Worm (Caenorhabditis elegans) whole organism, young adult: ENCODE measurements around the gene rbm-26.
A peak's percentile ranks its signal among the peaks of the same experiment; 100 is the strongest.

Source experiments
- C17E4.6 ChIP-seq: fragments of 200-800 bp; sonication (Bioruptor generic); IDR thresholded peaks from 2 replicates; pipeline ENCODE4 v1.3.6; 2022; ENCODE audit warnings: missing genetic modification reagents, missing genetic modification characterization, missing compliant biosample characterization
- F22D6.2 ChIP-seq: sonication (generic microtip); optimal IDR thresholded peaks from 2 replicates; lab custom pipeline; 2016; ENCODE audit warnings: mild to moderate bottlenecking, missing genetic modification characterization, missing compliant biosample characterization
- F23B12.7 ChIP-seq: sonication (generic microtip); optimal IDR thresholded peaks from 2 replicates; lab custom pipeline; 2017; ENCODE audit warnings: missing genetic modification characterization, mild to moderate bottlenecking, missing compliant biosample characterization, antibody characterized with exemption, moderate library complexity; ENCODE audit not compliant: insufficient read depth
- F37B4.10 ChIP-seq: fragments of 200-800 bp; sonication (Bioruptor generic); IDR thresholded peaks from 2 replicates; pipeline ENCODE4 v1.3.6; 2022; ENCODE audit warnings: missing genetic modification characterization, missing compliant biosample characterization
- F39B2.1 ChIP-seq: fragments of 200-800 bp; sonication (Bioruptor generic); IDR thresholded peaks from 2 replicates; pipeline ENCODE4 v1.3.6; 2022; ENCODE audit warnings: missing genetic modification reagents, missing genetic modification characterization, missing compliant biosample characterization
- F52B5.7 ChIP-seq: sonication (generic microtip); optimal IDR thresholded peaks from 2 replicates; lab custom pipeline; 2016; ENCODE audit warnings: mild to moderate bottlenecking, missing genetic modification characterization, missing compliant biosample characterization
- F55B11.4 ChIP-seq: sonication (generic microtip); optimal IDR thresholded peaks from 2 replicates; lab custom pipeline; 2016; ENCODE audit warnings: missing compliant biosample characterization, missing genetic modification characterization, borderline replicate concordance; ENCODE audit not compliant: insufficient read depth
- F57A8.1 ChIP-seq: fragments of 200-800 bp; sonication (Bioruptor generic); optimal IDR thresholded peaks from 2 replicates; lab custom pipeline; 2018; ENCODE audit warnings: mild to moderate bottlenecking, missing genetic modification characterization, moderate library complexity, missing compliant biosample characterization
- F57C9.4 ChIP-seq: sonication (generic microtip); optimal IDR thresholded peaks from 2 replicates; lab custom pipeline; 2017; ENCODE audit warnings: mild to moderate bottlenecking, missing genetic modification characterization, missing compliant biosample characterization
- Y53F4B.3 ChIP-seq: fragments of 200-800 bp; sonication (Bioruptor generic); IDR thresholded peaks from 2 replicates; pipeline ENCODE4 v1.3.6; 2022; ENCODE audit warnings: missing genetic modification reagents, missing genetic modification characterization, missing compliant biosample characterization
- Y53G8AR.9 ChIP-seq: fragments of 200-800 bp; sonication (Bioruptor generic); conservative IDR thresholded peaks from 2 replicates; pipeline ENCODE4 v1.3.6; 2022; ENCODE audit warnings: missing genetic modification reagents, missing genetic modification characterization, missing compliant biosample characterization
- akir-1 ChIP-seq: fragments of 200-800 bp; sonication (Bioruptor generic); optimal IDR thresholded peaks from 2 replicates; lab custom pipeline; 2018; ENCODE audit warnings: mild to moderate bottlenecking, missing genetic modification characterization, moderate library complexity, missing compliant biosample characterization
- ama-1 ChIP-seq, 3 experiments: fragments of 150-350 bp in 1 of 3; sonication (generic microtip) in 2 of 3; optimal IDR thresholded peaks; 2 replicates each; lab custom pipeline; 2014 to 2018; ENCODE audit warnings: missing biosample characterization in 2 of 3, missing genetic modification characterization in 2 of 3, missing genetic modification reagents in 2 of 3
- aptf-2 ChIP-seq: fragments of 200-800 bp; sonication (Bioruptor generic); conservative IDR thresholded peaks from 2 replicates; pipeline ENCODE4 v1.3.6; 2022; ENCODE audit warnings: missing genetic modification reagents, missing genetic modification characterization, missing compliant biosample characterization
- ccch-3 ChIP-seq: fragments of 200-800 bp; sonication (Bioruptor generic); optimal IDR thresholded peaks from 2 replicates; lab custom pipeline; 2018; ENCODE audit warnings: mild to moderate bottlenecking, missing genetic modification characterization, missing compliant biosample characterization
- cebp-2 ChIP-seq: fragments of 200-800 bp; sonication (Bioruptor generic); IDR thresholded peaks from 2 replicates; pipeline ENCODE4 v1.3.6; 2022; ENCODE audit warnings: missing genetic modification characterization, missing compliant biosample characterization
- efl-1 ChIP-seq: fragments of 150-350 bp; optimal IDR thresholded peaks from 2 replicates; lab custom pipeline; 2014; ENCODE audit warnings: missing biosample characterization, missing genetic modification reagents, missing genetic modification characterization
- ekl-4 ChIP-seq: fragments of 200-800 bp; sonication (Bioruptor generic); IDR thresholded peaks from 2 replicates; pipeline ENCODE4 v1.3.6; 2022; ENCODE audit warnings: missing genetic modification reagents, missing genetic modification characterization, missing compliant biosample characterization
- fkh-3 ChIP-seq: sonication (generic microtip); optimal IDR thresholded peaks from 2 replicates; lab custom pipeline; 2016; ENCODE audit warnings: mild to moderate bottlenecking, missing genetic modification characterization, missing compliant biosample characterization
- hlh-26 ChIP-seq: fragments of 200-800 bp; sonication (Bioruptor generic); conservative IDR thresholded peaks from 2 replicates; pipeline ENCODE4 v1.3.6; 2022; ENCODE audit warnings: missing genetic modification reagents, missing genetic modification characterization, missing compliant biosample characterization
- hmg-20 ChIP-seq: fragments of 200-800 bp; sonication (Bioruptor generic); IDR thresholded peaks from 2 replicates; pipeline ENCODE4 v1.3.6; 2022; ENCODE audit warnings: missing genetic modification reagents, missing genetic modification characterization, missing compliant biosample characterization
- hsf-1 ChIP-seq: fragments of 200-800 bp; sonication (Bioruptor generic); IDR thresholded peaks from 2 replicates; pipeline ENCODE4 v1.3.6; 2022; ENCODE audit warnings: missing genetic modification reagents, missing genetic modification characterization, missing compliant biosample characterization
- let-526 ChIP-seq: fragments of 200-800 bp; sonication (Bioruptor generic); IDR thresholded peaks from 2 replicates; pipeline ENCODE4 v1.3.6; 2022; ENCODE audit warnings: missing genetic modification reagents, missing genetic modification characterization, missing compliant biosample characterization
- lin-26 ChIP-seq: fragments of 200-800 bp; sonication (Bioruptor generic); IDR thresholded peaks from 2 replicates; pipeline ENCODE4 v1.3.6; 2022; ENCODE audit warnings: missing genetic modification reagents, missing genetic modification characterization, missing compliant biosample characterization
- lin-35 ChIP-seq, 3 experiments: fragments of 150-350 bp in 2 of 3; sonication (generic microtip) in 1 of 3; optimal IDR thresholded peaks; 2 replicates each; lab custom pipeline; 2014 to 2018; ENCODE audit warnings: missing biosample characterization in 3 of 3, missing genetic modification characterization in 3 of 3, missing genetic modification reagents in 3 of 3
- lin-40 ChIP-seq: sonication (generic microtip); optimal IDR thresholded peaks from 2 replicates; lab custom pipeline; 2016; ENCODE audit warnings: missing genetic modification characterization, mild to moderate bottlenecking, missing compliant biosample characterization, missing genotype, missing genetic modification reagents
- lsy-27 ChIP-seq: sonication (generic microtip); optimal IDR thresholded peaks from 2 replicates; lab custom pipeline; 2017; ENCODE audit warnings: missing genetic modification characterization, mild to moderate bottlenecking, missing compliant biosample characterization, antibody characterized with exemption, missing genotype, borderline replicate concordance; ENCODE audit not compliant: insufficient read depth
- madf-10 ChIP-seq: sonication (generic microtip); optimal IDR thresholded peaks from 2 replicates; lab custom pipeline; 2016; ENCODE audit warnings: mild to moderate bottlenecking, missing genetic modification characterization, missing compliant biosample characterization
- madf-3 ChIP-seq: fragments of 200-800 bp; sonication (Bioruptor generic); IDR thresholded peaks from 2 replicates; pipeline ENCODE4 v1.3.6; 2022; ENCODE audit warnings: missing genetic modification reagents, missing genetic modification characterization, missing compliant biosample characterization
- mxl-1 ChIP-seq: sonication (generic microtip); optimal IDR thresholded peaks from 2 replicates; lab custom pipeline; 2016; ENCODE audit warnings: missing genetic modification characterization, missing compliant biosample characterization
- nhr-120 ChIP-seq: fragments of 200-800 bp; sonication (Bioruptor generic); IDR thresholded peaks from 2 replicates; pipeline ENCODE4 v1.3.6; 2022; ENCODE audit warnings: missing genetic modification characterization, missing compliant biosample characterization
- nhr-179 ChIP-seq: sonication (generic microtip); optimal IDR thresholded peaks from 2 replicates; lab custom pipeline; 2016; ENCODE audit warnings: mild to moderate bottlenecking, missing genetic modification characterization, missing compliant biosample characterization
- nhr-27 ChIP-seq: fragments of 200-800 bp; sonication (Bioruptor generic); optimal IDR thresholded peaks from 2 replicates; lab custom pipeline; 2018; ENCODE audit warnings: mild to moderate bottlenecking, missing genetic modification characterization, moderate library complexity, missing compliant biosample characterization
- pbrm-1 ChIP-seq: fragments of 200-800 bp; sonication (Bioruptor generic); IDR thresholded peaks from 2 replicates; pipeline ENCODE4 v1.3.6; 2022; ENCODE audit warnings: missing genetic modification reagents, missing genetic modification characterization, missing compliant biosample characterization
- rec-8 ChIP-seq, 2 experiments: sonication (generic microtip); optimal IDR thresholded peaks; 2 replicates each; lab custom pipeline; 2016; ENCODE audit warnings: mild to moderate bottlenecking in 2 of 2, missing genetic modification characterization in 2 of 2, missing genetic modification reagents in 2 of 2, missing genotype in 2 of 2, missing biosample characterization in 1 of 2, missing compliant biosample characterization in 1 of 2, moderate library complexity in 1 of 2
- rpc-1 ChIP-seq, 2 experiments: fragments of 150-350 bp in 1 of 2; sonication (generic microtip) in 1 of 2; optimal IDR thresholded peaks; 2 replicates each; lab custom pipeline; 2014 to 2018; ENCODE audit warnings: missing biosample characterization in 1 of 2, missing genetic modification characterization in 1 of 2, missing genetic modification reagents in 1 of 2, missing genotype in 1 of 2
- somi-1 ChIP-seq: fragments of 200-800 bp; sonication (Bioruptor generic); optimal IDR thresholded peaks from 2 replicates; lab custom pipeline; 2018; ENCODE audit warnings: mild to moderate bottlenecking, missing genetic modification characterization, missing compliant biosample characterization
- sptf-2 ChIP-seq: fragments of 200-800 bp; sonication (Bioruptor generic); optimal IDR thresholded peaks from 2 replicates; lab custom pipeline; 2018; ENCODE audit warnings: mild to moderate bottlenecking, missing genetic modification characterization, missing compliant biosample characterization
- tbp1 ChIP-seq: fragments of 200-800 bp; sonication (Bioruptor generic); optimal IDR thresholded peaks from 2 replicates; lab custom pipeline; 2018; ENCODE audit warnings: mild to moderate bottlenecking, missing genetic modification characterization, missing compliant biosample characterization
- tlf-1 ChIP-seq: fragments of 200-800 bp; sonication (Bioruptor generic); optimal IDR thresholded peaks from 2 replicates; lab custom pipeline; 2018; ENCODE audit warnings: mild to moderate bottlenecking, missing genetic modification characterization, missing compliant biosample characterization
- zim-3 ChIP-seq: sonication (generic microtip); optimal IDR thresholded peaks from 2 replicates; lab custom pipeline; 2017; ENCODE audit warnings: mild to moderate bottlenecking, missing genetic modification characterization, moderate library complexity, missing compliant biosample characterization
- ztf-22 ChIP-seq: fragments of 200-800 bp; sonication (Bioruptor generic); optimal IDR thresholded peaks from 2 replicates; lab custom pipeline; 2018; ENCODE audit warnings: mild to moderate bottlenecking, missing genetic modification characterization, moderate library complexity, missing compliant biosample characterization
- ztf-25 ChIP-seq: fragments of 200-800 bp; sonication (Bioruptor generic); IDR thresholded peaks from 2 replicates; pipeline ENCODE4 v1.3.6; 2022; ENCODE audit warnings: missing genetic modification reagents, missing genetic modification characterization, missing compliant biosample characterization
- ztf-6 ChIP-seq: fragments of 200-800 bp; sonication (Bioruptor generic); IDR thresholded peaks from 2 replicates; pipeline ENCODE4 v1.3.6; 2022; ENCODE audit warnings: missing genetic modification reagents, missing genetic modification characterization, missing compliant biosample characterization

rbm-26 gene

DNA sequence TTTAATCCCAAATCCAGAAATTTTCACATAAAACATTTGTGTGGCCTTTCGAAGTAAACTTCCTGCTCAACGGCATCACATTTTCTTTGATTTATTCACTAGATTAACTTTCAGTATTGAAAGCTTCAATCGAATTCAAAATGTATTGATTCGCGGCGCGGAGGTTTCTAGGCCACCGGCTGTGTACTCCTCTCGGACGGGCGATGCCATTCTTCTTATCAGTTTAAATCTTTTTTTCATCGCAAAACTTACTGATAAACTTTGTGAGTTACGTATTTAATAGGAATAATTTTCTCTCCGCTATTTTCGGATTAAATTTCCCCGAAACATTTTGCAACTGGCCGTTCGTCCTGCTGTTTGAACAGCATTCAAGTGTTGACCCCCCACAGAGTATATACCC lies 10.5 kb downstream of the rbm-26 start (continued):
- TF ChIP-seq akir-1 (GFP tag; lab: Kevin White, UChicago), result peak; percentile 69
- no peak for TF ChIP-seq F37B4.10 (GFP tag; lab: Robert Waterston, UW)
- no peak for TF ChIP-seq ztf-6 (GFP tag; lab: Robert Waterston, UW)
- TF ChIP-seq sptf-2 (GFP tag; lab: Kevin White, UChicago), result no peak
- TF ChIP-seq tlf-1 (GFP tag; lab: Kevin White, UChicago), result peak; percentile 16
- TF ChIP-seq lin-35 (GFP tag; optimal IDR thresholded peaks at IDR 0.05; lab: Kevin White, UChicago), result peak in 1 of 3 experiments; percentile 75
- no peak for TF ChIP-seq lin-26 (GFP tag; lab: Robert Waterston, UW)
- peak; percentile 27 for TF ChIP-seq madf-10

- TF ChIP-seq rec-8 (tag; optimal IDR thresholded peaks at IDR 0.05; lab: Kevin White, UChicago), result no peak
- TF ChIP-seq Y53G8AR.9 (GFP tag; lab: Robert Waterston, UW), result no peak
- TF ChIP-seq F39B2.1, result no peak
- no peak for TF ChIP-seq hsf-1 (GFP tag; lab: Robert Waterston, UW)
- no peak for TF ChIP-seq F57C9.4 (tag; lab: Kevin White, UChicago)
Measured at ce11 chrIII:5722550-5722949, 11.2 kb downstream of the rbm-26 start, which contains the start of gene wrm-1. Gene wrm-1, plus strand, starts transcription at chrIII:5722850.

DNA sequence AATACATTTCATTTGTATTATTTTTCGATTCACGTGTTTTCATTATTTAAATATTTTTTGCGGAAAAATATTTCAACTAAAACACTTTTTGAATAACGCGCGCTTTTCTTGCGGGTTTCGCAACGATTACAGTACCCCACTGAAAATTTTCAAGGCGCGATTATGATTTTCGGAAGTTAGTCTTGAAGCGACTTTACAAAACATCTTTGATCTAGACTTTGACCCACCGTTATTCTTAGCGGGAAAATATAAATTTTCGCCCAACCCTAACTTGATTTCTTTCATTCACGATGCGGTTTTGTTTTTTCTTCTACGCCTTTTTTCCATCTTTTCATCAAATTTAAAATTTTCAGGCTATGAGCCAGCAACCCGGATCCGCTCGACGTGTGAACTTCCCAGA lies 16.5 kb downstream of the rbm-26 start, which contains the start of gene egg-1:
TSS of gene egg-1 (plus strand) at position 354 of the 400 bp plus-strand sequence.
- TF ChIP-seq lin-40 (tag; lab: Kevin White, UChicago), result no peak
- no peak for TF ChIP-seq nhr-179
- TF ChIP-seq F55B11.4 (tag; lab: Kevin White, UChicago), result no peak
- peak; percentile 83 for TF ChIP-seq madf-3 (GFP tag; lab: Robert Waterston, UW)
- TF ChIP-seq ama-1 (optimal IDR thresholded peaks at IDR 0.05; lab: Kevin White, UChicago), result no peak
- no peak for TF ChIP-seq ama-1 (GFP tag; optimal IDR thresholded peaks at IDR 0.05; lab: Kevin White, UChicago)
- no peak for TF ChIP-seq hmg-20 (GFP tag; lab: Robert Waterston, UW)
- TF ChIP-seq efl-1 (GFP tag; lab: Kevin White, UChicago), result peak; percentile 98
- TF ChIP-seq F52B5.7 (tag; lab: Kevin White, UChicago), result no peak
- TF ChIP-seq mxl-1 (tag; lab: Kevin White, UChicago), result no peak
- TF ChIP-seq ekl-4 (GFP tag; lab: Robert Waterston, UW), result 0 out of 2 replicates have a peak, but pooled peaks have one; percentile 59
- TF ChIP-seq Y53G8AR.9 (GFP tag; lab: Robert Waterston, UW), result peak; percentile 44; the same call in 1 of the 2 replicates
- no peak; the same call in 1 of the 2 replicates for TF ChIP-seq C17E4.6 (GFP tag; lab: Robert Waterston, UW)
- TF ChIP-seq ztf-25 (GFP tag; lab: Robert Waterston, UW), result no peak
- no peak for TF ChIP-seq hlh-26
- TF ChIP-seq rpc-1 (optimal IDR thresholded peaks at IDR 0.05; lab: Kevin White, UChicago), result no peak
- no peak for TF ChIP-seq rpc-1 (tag; optimal IDR thresholded peaks at IDR 0.05; lab: Kevin White, UChicago)
- no peak for TF ChIP-seq F57A8.1 (GFP tag; lab: Kevin White, UChicago)
- TF ChIP-seq let-526 (GFP tag; lab: Robert Waterston, UW), result no peak
- no peak for TF ChIP-seq nhr-120 (GFP tag; lab: Robert Waterston, UW)
- TF ChIP-seq pbrm-1 (GFP tag; lab: Robert Waterston, UW), result peak; percentile 67
- peak; percentile 75 for TF ChIP-seq F23B12.7
- no peak for TF ChIP-seq somi-1 (GFP tag; lab: Kevin White, UChicago)
- no peak for TF ChIP-seq ccch-3
- TF ChIP-seq tbp1 (GFP tag; lab: Kevin White, UChicago), result peak; percentile 65
- no peak for TF ChIP-seq lsy-27 (tag; lab: Kevin White, UChicago)
- no peak for TF ChIP-seq nhr-27 (tag; lab: Kevin White, UChicago)
- TF ChIP-seq tlf-1 (GFP tag; lab: Kevin White, UChicago), result peak; percentile 90
- no peak for TF ChIP-seq F22D6.2 (tag; lab: Kevin White, UChicago)
- TF ChIP-seq zim-3, result no peak
- no peak for TF ChIP-seq cebp-2 (GFP tag; lab: Robert Waterston, UW)
- TF ChIP-seq ztf-22 (GFP tag; lab: Kevin White, UChicago), result no peak
- TF ChIP-seq Y53F4B.3 (GFP tag; lab: Robert Waterston, UW), result 0 out of 2 replicates have a peak, but pooled peaks have one; percentile 17
- TF ChIP-seq fkh-3 (tag; lab: Kevin White, UChicago), result no peak
- TF ChIP-seq aptf-2 (GFP tag; lab: Robert Waterston, UW), result peak; percentile 70; the same call in 1 of the 2 replicates
